Worm (Caenorhabditis elegans): ENCODE measurements around the gene panl-2.

panl-2 gene

ce11 chrIII:6969781-6970342 is 1.9 kb upstream of the panl-2 start (continued):
- peak; percentile 93 for TF ChIP-seq Y53G8AR.9 (GFP tag; conservative IDR thresholded peaks at IDR 0.05)
- no peak for TF ChIP-seq madf-8 (GFP tag; conservative IDR thresholded peaks at IDR 0.05)
- TF ChIP-seq rpc-1 (optimal IDR thresholded peaks at IDR 0.05), result no peak
- TF ChIP-seq rpc-1 (tag; optimal IDR thresholded peaks at IDR 0.05), result no peak
- TF ChIP-seq tbp1 (GFP tag; optimal IDR thresholded peaks at IDR 0.05), result peak; percentile 61
- no peak for TF ChIP-seq somi-1 (GFP tag; optimal IDR thresholded peaks at IDR 0.05)
- no peak for TF ChIP-seq cebp-1 (GFP tag; IDR thresholded peaks at IDR 0.05)
- peak; percentile 51 for TF ChIP-seq cebp-1 (tag; optimal IDR thresholded peaks at IDR 0.05)
- no peak for TF ChIP-seq bed-2 (GFP tag; IDR thresholded peaks at IDR 0.05)
- no peak for TF ChIP-seq lir-1 (GFP tag; conservative IDR thresholded peaks at IDR 0.05)
- no peak for TF ChIP-seq ZK185.1 (tag; optimal IDR thresholded peaks at IDR 0.05; ENCODE audit: poor library complexity, severe bottlenecking)
- TF ChIP-seq F57A8.1 (GFP tag; optimal IDR thresholded peaks at IDR 0.05), result no peak
- no peak for TF ChIP-seq zfh-2 (GFP tag; conservative IDR thresholded peaks at IDR 0.05)
- TF ChIP-seq nfya-1 (tag; optimal IDR thresholded peaks at IDR 0.05; ENCODE audit: borderline replicate concordance, insufficient read depth), result no peak
- no peak for TF ChIP-seq mel-28 (tag; optimal IDR thresholded peaks at IDR 0.05; ENCODE audit: borderline replicate concordance)
- no peak for TF ChIP-seq nhr-80 (tag; optimal IDR thresholded peaks at IDR 0.05)
- no peak for TF ChIP-seq attf-3 (GFP tag; conservative IDR thresholded peaks at IDR 0.05)
- TF ChIP-seq ztf-25 (GFP tag; IDR thresholded peaks at IDR 0.05), result no peak
- TF ChIP-seq egrh-3 (GFP tag; IDR thresholded peaks at IDR 0.05), result no peak
- peak; percentile 89 for TF ChIP-seq snpc-3.4 (tag; optimal IDR thresholded peaks at IDR 0.05)
- no peak for TF ChIP-seq xnd-1 (tag; optimal IDR thresholded peaks at IDR 0.05)
- TF ChIP-seq unc-130 (GFP tag; optimal IDR thresholded peaks at IDR 0.05), result peak; percentile 82
- no peak for TF ChIP-seq lsy-27 (tag; optimal IDR thresholded peaks at IDR 0.05; ENCODE audit: borderline replicate concordance, insufficient read depth)
- TF ChIP-seq lsl-1 (GFP tag; optimal IDR thresholded peaks at IDR 0.05), result peak; percentile 74
- TF ChIP-seq fkh-3 (tag; optimal IDR thresholded peaks at IDR 0.05), result no peak
- TF ChIP-seq T26A5.8 (tag; optimal IDR thresholded peaks at IDR 0.05), result no peak
- TF ChIP-seq cebp-2 (GFP tag; IDR thresholded peaks at IDR 0.05), result no peak
- no peak for TF ChIP-seq Y67H2A.10 (GFP tag; conservative IDR thresholded peaks at IDR 0.05)
- no peak for TF ChIP-seq let-607 (tag; optimal IDR thresholded peaks at IDR 0.05)
- TF ChIP-seq ztf-6 (GFP tag; IDR thresholded peaks at IDR 0.05), result no peak
- peak; percentile 87 for TF ChIP-seq Y56A3A.18 (GFP tag; IDR thresholded peaks at IDR 0.05)
- TF ChIP-seq nhr-27 (tag; optimal IDR thresholded peaks at IDR 0.05), result no peak
- peak; percentile 31 for TF ChIP-seq efl-1 (GFP tag; optimal IDR thresholded peaks at IDR 0.05)
- TF ChIP-seq madf-6 (GFP tag; IDR thresholded peaks at IDR 0.05), result peak; percentile 81
- no peak for TF ChIP-seq atf-7 (tag; optimal IDR thresholded peaks at IDR 0.05)
- TF ChIP-seq B0336.3 (GFP tag; IDR thresholded peaks at IDR 0.05), result peak; percentile 92
- TF ChIP-seq nhr-120 (GFP tag; IDR thresholded peaks at IDR 0.05), result no peak
- peak; percentile 78; the same call in 1 of the 2 replicates for TF ChIP-seq nfya-2 (GFP tag; IDR thresholded peaks at IDR 0.05)
- TF ChIP-seq aptf-2 (GFP tag; conservative IDR thresholded peaks at IDR 0.05), result no peak
- no peak for TF ChIP-seq mes-4 (tag; optimal IDR thresholded peaks at IDR 0.05)

ce11 chrIII:6969090-6969489 is 1.2 kb upstream of the panl-2 start, which contains the start of gene F31E3.12:
Gene F31E3.12 (plus strand): TSS chrIII:6969390.
- TF ChIP-seq F49E8.2 (tag; optimal IDR thresholded peaks at IDR 0.05; ENCODE audit: insufficient read depth) (no peak), snpc-4 (GFP tag; optimal IDR thresholded peaks at IDR 0.05) (no peak), snpc-4 (tag; optimal IDR thresholded peaks at IDR 0.05) (no peak), tlf-1 (GFP tag; optimal IDR thresholded peaks at IDR 0.05) (no peak), bed-2 (GFP tag; IDR thresholded peaks at IDR 0.05) (no peak), lag-1 (GFP tag; IDR thresholded peaks at IDR 0.05) (no peak), Y53F4B.3 (GFP tag; IDR thresholded peaks at IDR 0.05) (no peak), aptf-2 (GFP tag; conservative IDR thresholded peaks at IDR 0.05) (no peak), hsf-1 (GFP tag; IDR thresholded peaks at IDR 0.05) (no peak), let-526 (GFP tag; IDR thresholded peaks at IDR 0.05) (no peak), T07F8.4 (tag; optimal IDR thresholded peaks at IDR 0.05) (no peak), rcor-1 (GFP tag; IDR thresholded peaks at IDR 0.05) (no peak)

All from whole organism, young adult.